Worm (Caenorhabditis elegans): ENCODE measurements around the gene H40L08.7.

ce11 chrX:15096277-15096676 lies 18.7 kb upstream of the H40L08.7 start:
- no peak for TF ChIP-seq nhr-6 (tag; optimal IDR thresholded peaks at IDR 0.05)
- no peak for TF ChIP-seq ceh-32 (tag; optimal IDR thresholded peaks at IDR 0.05; ENCODE audit: poor library complexity)
- TF ChIP-seq lsy-2 (tag; optimal IDR thresholded peaks at IDR 0.05) = no peak
